Worm (Caenorhabditis elegans): ENCODE results near the gene srbc-83.

The srbc-83 gene

DNA sequence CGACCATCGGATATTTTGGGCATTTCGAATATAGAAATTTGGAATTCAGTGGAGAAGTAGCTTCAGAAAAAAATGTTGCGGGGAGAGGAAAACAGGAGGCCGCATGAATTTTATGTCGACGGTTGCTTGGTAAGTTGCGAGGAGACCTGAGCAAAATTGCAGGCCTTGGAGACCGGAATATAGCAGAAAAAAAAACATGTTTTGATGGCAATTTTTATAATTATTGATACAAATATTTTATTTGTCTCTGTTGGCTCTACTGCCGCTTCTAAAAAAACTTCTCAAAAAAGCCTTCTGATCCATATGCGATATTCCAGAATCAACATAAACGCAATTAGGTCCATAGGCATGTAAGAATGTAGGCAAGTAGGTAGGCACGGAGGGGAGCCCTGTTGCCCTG lies 21.8 kb upstream of the srbc-83 start, which contains the start of gene pacl-1:
pacl-1 (minus strand) TSS at position 101 of the 400 bp plus-strand sequence.
- no peak for TF ChIP-seq hlh-8 (tag; optimal IDR thresholded peaks at IDR 0.05)
- no peak for TF ChIP-seq gmeb-2 (tag; optimal IDR thresholded peaks at IDR 0.05)
- no peak for TF ChIP-seq fkh-10 (GFP tag; optimal IDR thresholded peaks at IDR 0.05)
- no peak for TF ChIP-seq syd-9 (tag; optimal IDR thresholded peaks at IDR 0.05)
- TF ChIP-seq nhr-11 (tag; optimal IDR thresholded peaks at IDR 0.05): no peak
- TF ChIP-seq mec-3 (tag; optimal IDR thresholded peaks at IDR 0.05; ENCODE audit: borderline replicate concordance): no peak
- TF ChIP-seq ttx-3 (tag; optimal IDR thresholded peaks at IDR 0.05): no peak
- no peak for TF ChIP-seq dve-1 (tag; optimal IDR thresholded peaks at IDR 0.05)
- TF ChIP-seq F13H6.1 (tag; optimal IDR thresholded peaks at IDR 0.05): no peak
- TF ChIP-seq hlh-13 (GFP tag; optimal IDR thresholded peaks at IDR 0.05): no peak
- TF ChIP-seq unc-55 (GFP tag; optimal IDR thresholded peaks at IDR 0.05): no peak
- TF ChIP-seq K02D7.2 (tag; optimal IDR thresholded peaks at IDR 0.05): no peak
- TF ChIP-seq pag-3 (tag; optimal IDR thresholded peaks at IDR 0.05; ENCODE audit: borderline replicate concordance): no peak
- TF ChIP-seq ceh-24 (tag; optimal IDR thresholded peaks at IDR 0.05): no peak
- no peak for TF ChIP-seq elt-4 (tag; optimal IDR thresholded peaks at IDR 0.05)
- no peak for TF ChIP-seq Y22D7AL.16 (tag; optimal IDR thresholded peaks at IDR 0.05)
- no peak for TF ChIP-seq pax-1 (tag; optimal IDR thresholded peaks at IDR 0.05)
- TF ChIP-seq unc-42 (tag; optimal IDR thresholded peaks at IDR 0.05): no peak
- TF ChIP-seq nhr-232 (tag; optimal IDR thresholded peaks at IDR 0.05): no peak

DNA sequence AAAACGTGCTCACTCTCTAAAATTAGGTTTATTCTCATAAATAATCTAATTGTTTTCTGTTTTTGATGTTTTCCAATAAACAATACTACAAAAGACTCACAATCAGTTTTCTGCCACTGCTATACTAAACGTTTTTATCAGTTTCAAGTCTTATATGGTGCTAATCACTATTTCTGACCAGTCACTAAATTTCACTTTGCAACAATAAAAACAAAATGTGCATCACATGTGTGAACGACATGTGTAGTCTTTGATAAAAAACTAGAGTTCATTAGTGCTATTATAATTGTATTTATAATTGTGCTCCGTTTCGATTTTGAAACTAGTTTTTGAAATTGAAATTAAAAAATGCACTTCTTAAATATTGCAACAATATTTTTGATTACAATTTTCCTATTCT lies 19.3 kb upstream of the srbc-83 start, which contains the start of gene cyp-37B1:
cyp-37B1 (plus strand) TSS at position 199 of the 400 bp plus-strand sequence.
- peak; percentile 18 for TF ChIP-seq elt-2 (tag; optimal IDR thresholded peaks at IDR 0.05)
- TF ChIP-seq K02D7.2 (tag; optimal IDR thresholded peaks at IDR 0.05): no peak

DNA sequence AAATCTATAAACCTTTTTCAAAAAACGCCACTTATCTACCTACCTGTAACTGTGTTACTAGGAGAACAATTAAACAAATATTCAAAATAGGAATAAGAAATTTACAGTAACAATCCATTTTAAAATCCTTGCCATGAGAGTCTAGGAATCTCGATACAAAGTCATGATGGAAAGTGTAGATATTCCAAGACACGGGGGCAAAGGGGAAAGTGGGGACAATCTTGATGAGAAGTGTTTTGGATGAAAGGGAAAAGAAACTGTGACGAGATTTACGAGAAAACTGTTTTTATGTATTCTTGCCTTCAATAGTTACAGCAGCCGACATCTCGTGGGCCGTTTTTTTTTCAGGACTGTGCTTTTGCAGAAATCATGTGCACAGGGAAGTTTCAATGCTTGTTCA lies 15.0 kb upstream of the srbc-83 start, which contains the start of gene F28G4.2:
F28G4.2 (minus strand) TSS at position 175 of the 400 bp plus-strand sequence.
- TF ChIP-seq lin-11 (tag; optimal IDR thresholded peaks at IDR 0.05) (no peak), fax-1 (tag; optimal IDR thresholded peaks at IDR 0.05) (no peak), elt-4 (tag; optimal IDR thresholded peaks at IDR 0.05) (no peak), hlh-13 (GFP tag; optimal IDR thresholded peaks at IDR 0.05) (no peak), pha-4 (tag; optimal IDR thresholded peaks at IDR 0.05) (no peak), lim-6 (tag; optimal IDR thresholded peaks at IDR 0.05) (no peak), ceh-6 (GFP tag; optimal IDR thresholded peaks at IDR 0.05) (no peak), zip-5 (tag; optimal IDR thresholded peaks at IDR 0.05) (no peak), ceh-2 (tag; optimal IDR thresholded peaks at IDR 0.05) (no peak), hlh-30 (tag; optimal IDR thresholded peaks at IDR 0.05; ENCODE audit: insufficient read depth) (no peak), dve-1 (tag; optimal IDR thresholded peaks at IDR 0.05) (no peak), ceh-19 (GFP tag; optimal IDR thresholded peaks at IDR 0.05) (no peak), pqm-1 (tag; optimal IDR thresholded peaks at IDR 0.05) (no peak), ets-4 (tag; optimal IDR thresholded peaks at IDR 0.05) (no peak), fkh-10 (GFP tag; optimal IDR thresholded peaks at IDR 0.05) (no peak), ceh-9 (tag; optimal IDR thresholded peaks at IDR 0.05) (no peak), ttx-3 (tag; optimal IDR thresholded peaks at IDR 0.05) (no peak)

DNA sequence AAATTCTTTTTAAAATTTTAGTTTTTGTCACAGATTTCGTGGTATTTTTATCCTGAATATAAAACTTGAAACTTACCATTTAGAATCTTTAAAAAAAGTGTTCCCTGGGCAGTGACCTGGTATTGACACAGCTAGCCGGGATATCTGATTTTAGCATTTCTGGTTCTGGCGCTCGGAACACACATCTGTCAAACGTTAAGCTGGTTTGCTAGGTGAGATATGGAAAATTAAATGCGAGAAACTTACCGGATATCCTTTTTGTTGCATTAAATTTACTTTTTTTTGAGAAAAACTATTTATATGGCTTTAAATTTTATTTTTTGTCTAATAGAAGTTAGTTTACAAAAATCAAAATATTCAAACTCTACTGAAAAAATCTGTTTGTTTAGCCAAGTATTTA lies 11.4 kb upstream of the srbc-83 start, which contains the start of gene F28G4.4:
F28G4.4 (minus strand) TSS at position 101 of the 400 bp plus-strand sequence.
- no peak for TF ChIP-seq mec-3 (tag; optimal IDR thresholded peaks at IDR 0.05; ENCODE audit: borderline replicate concordance)
- no peak for TF ChIP-seq pha-4 (tag; optimal IDR thresholded peaks at IDR 0.05)
- TF ChIP-seq pag-3 (tag; optimal IDR thresholded peaks at IDR 0.05; ENCODE audit: borderline replicate concordance): no peak
- TF ChIP-seq T23F11.4 (GFP tag; optimal IDR thresholded peaks at IDR 0.05): no peak
- no peak for TF ChIP-seq pqm-1 (tag; optimal IDR thresholded peaks at IDR 0.05)
- no peak for TF ChIP-seq ceh-34 (tag; optimal IDR thresholded peaks at IDR 0.05)
- no peak for TF ChIP-seq dmd-4 (tag; optimal IDR thresholded peaks at IDR 0.05; ENCODE audit: borderline replicate concordance)
- no peak for TF ChIP-seq ceh-18 (tag; optimal IDR thresholded peaks at IDR 0.05)
- no peak for TF ChIP-seq hlh-30 (tag; optimal IDR thresholded peaks at IDR 0.05; ENCODE audit: insufficient read depth)
- TF ChIP-seq hlh-6 (tag; optimal IDR thresholded peaks at IDR 0.05): no peak
- TF ChIP-seq ceh-31 (tag; optimal IDR thresholded peaks at IDR 0.05): no peak
- no peak for TF ChIP-seq nhr-11 (tag; optimal IDR thresholded peaks at IDR 0.05)
- TF ChIP-seq ceh-24 (tag; optimal IDR thresholded peaks at IDR 0.05): no peak
- no peak for TF ChIP-seq lin-11 (tag; optimal IDR thresholded peaks at IDR 0.05)

Measured in whole organism, late embryonic.